Worm (Caenorhabditis elegans): ENCODE data around the gene K03B4.4.

ce11 chrV:4637153-4637552 lies 44.6 kb upstream of the K03B4.4 start:
- TF ChIP-seq cog-1 (tag; optimal IDR thresholded peaks at IDR 0.05) (no peak), T22C8.4 (GFP tag; IDR thresholded peaks at IDR 0.05) (no peak), tab-1 (GFP tag; IDR thresholded peaks at IDR 0.05) (no peak)
